Worm (Caenorhabditis elegans) whole organism, mixed stage, embryonic: ENCODE data around the gene F59A6.13.

Source experiments
- elt-1 ChIP-seq: sonication (generic microtip); optimal IDR thresholded peaks from 2 replicates; lab custom pipeline; 2017; ENCODE audit warnings: missing genetic modification characterization, mild to moderate bottlenecking, missing compliant biosample characterization, antibody characterized with exemption, moderate library complexity, borderline replicate concordance; ENCODE audit not compliant: insufficient read depth
- lin-32 ChIP-seq: fragments of 200-800 bp; sonication (Bioruptor generic); optimal IDR thresholded peaks from 2 replicates; lab custom pipeline; 2018; ENCODE audit warnings: mild to moderate bottlenecking, missing genetic modification characterization, missing compliant biosample characterization
- lsy-2 ChIP-seq: fragments of 150-350 bp; optimal IDR thresholded peaks from 2 replicates; lab custom pipeline; 2014; ENCODE audit warnings: missing biosample characterization, missing genetic modification characterization
- mep-1 ChIP-seq: fragments of 150-350 bp; optimal IDR thresholded peaks from 2 replicates; lab custom pipeline; 2017; ENCODE audit warnings: missing biosample characterization, missing genetic modification reagents, missing genetic modification characterization, inconsistent platforms
- nhr-237 ChIP-seq: fragments of 150-350 bp; optimal IDR thresholded peaks from 2 replicates; lab custom pipeline; 2014; ENCODE audit warnings: missing biosample characterization, missing genetic modification characterization
- nhr-28 ChIP-seq: fragments of 150-350 bp; optimal IDR thresholded peaks from 2 replicates; lab custom pipeline; 2014; ENCODE audit warnings: missing biosample characterization, missing genetic modification characterization
- snpc-4 ChIP-seq: fragments of 150-350 bp; optimal IDR thresholded peaks from 2 replicates; lab custom pipeline; 2014; ENCODE audit warnings: missing biosample characterization, missing genetic modification characterization
- sptf-1 ChIP-seq: sonication (generic microtip); optimal IDR thresholded peaks from 2 replicates; lab custom pipeline; 2017; ENCODE audit warnings: mild to moderate bottlenecking, missing genetic modification characterization, moderate library complexity, missing compliant biosample characterization
- unc-39 ChIP-seq: fragments of 150-350 bp; optimal IDR thresholded peaks from 2 replicates; lab custom pipeline; 2014; ENCODE audit warnings: missing biosample characterization, missing genetic modification characterization
- unc-62 ChIP-seq: fragments of 150-350 bp; optimal IDR thresholded peaks from 2 replicates; lab custom pipeline; 2014; ENCODE audit warnings: missing biosample characterization, missing genetic modification reagents, missing genetic modification characterization
- ztf-11 ChIP-seq: fragments of 150-350 bp; optimal IDR thresholded peaks from 2 replicates; lab custom pipeline; 2014; ENCODE audit warnings: missing biosample characterization, missing genetic modification characterization

DNA sequence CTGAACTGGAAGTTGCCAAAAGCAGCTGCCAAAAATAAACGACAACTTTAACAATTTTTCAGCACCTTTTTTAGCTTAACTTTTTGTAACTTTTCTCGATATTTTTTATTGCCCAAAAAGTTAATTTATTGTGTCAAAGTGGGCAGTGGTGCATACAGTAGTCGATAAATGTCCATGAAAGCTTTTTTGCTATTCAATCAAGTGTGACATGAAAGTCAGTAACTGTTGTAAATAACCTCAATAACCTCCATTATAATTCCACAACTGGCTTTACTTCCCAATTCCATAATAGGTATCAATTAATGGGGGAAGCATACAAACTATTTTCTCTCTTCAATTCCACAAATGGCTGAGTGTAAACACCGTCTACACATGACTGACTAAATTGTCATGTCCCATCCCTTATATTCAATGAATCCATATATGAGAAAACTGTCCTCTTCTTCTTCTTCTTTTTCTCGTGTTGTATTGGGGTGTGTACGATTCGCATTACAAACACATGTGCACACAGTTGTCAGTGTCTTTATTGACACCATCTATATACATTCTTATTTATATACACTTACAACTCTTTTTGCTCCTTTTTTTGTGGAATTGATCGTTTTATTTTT is 25.7 kb downstream of the F59A6.13 start:
- TF ChIP-seq nhr-237 (tag; lab: Kevin White, UChicago) (no peak), lin-32 (no peak), nhr-28 (tag; lab: Kevin White, UChicago) (no peak), elt-1 (tag; lab: Kevin White, UChicago) (no peak), sptf-1 (no peak), ztf-11 (tag; lab: Kevin White, UChicago) (no peak), unc-39 (tag; lab: Kevin White, UChicago) (no peak), lsy-2 (no peak), snpc-4 (tag; lab: Kevin White, UChicago) (no peak), unc-62 (GFP tag; lab: Kevin White, UChicago) (no peak), mep-1 (tag; lab: Kevin White, UChicago) (no peak)
